Fruit fly (Drosophila melanogaster) Kc167 (cell line): ENCODE measurements around the gene Pli.

Source experiments
- Myc ChIP-seq: fragments of >200 bp; optimal IDR thresholded peaks from 2 replicates; lab custom pipeline; 2017; ENCODE audit warnings: missing external identifiers
- h ChIP-seq: fragments of >200 bp; optimal IDR thresholded peaks from 3 replicates; lab custom pipeline; 2018; ENCODE audit warnings: missing external identifiers
- insv ChIP-seq: fragments of >200 bp; optimal IDR thresholded peaks from 3 replicates; lab custom pipeline; 2018; ENCODE audit warnings: missing external identifiers
- psq ChIP-seq: fragments of >200 bp; optimal IDR thresholded peaks from 2 replicates; lab custom pipeline; 2017; ENCODE audit warnings: missing external identifiers
- ttk ChIP-seq: sonication (Bioruptor generic); optimal IDR thresholded peaks from 2 replicates; lab custom pipeline; 2017; ENCODE audit warnings: missing external identifiers

DNA sequence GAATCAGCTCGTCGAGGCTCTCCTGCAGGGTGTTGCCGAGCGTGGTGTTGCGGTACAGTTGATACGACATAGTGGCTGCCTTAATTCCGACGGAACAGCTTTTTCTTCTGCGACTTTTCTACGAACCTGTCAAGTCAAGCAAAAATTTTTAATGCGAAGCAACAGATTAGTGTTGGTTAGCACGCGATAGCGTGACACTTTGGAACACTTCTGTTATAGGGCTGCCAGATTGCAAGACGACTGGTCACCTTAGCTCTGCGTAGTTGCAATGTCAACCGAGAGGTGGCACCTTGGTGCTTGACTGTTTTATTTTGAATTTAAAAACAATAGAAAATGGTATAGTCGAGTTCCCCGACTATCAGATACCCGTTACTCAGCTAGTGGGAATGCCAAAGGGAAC lies 1.0 kb upstream of the Pli start, which contains the start of gene TfIIA-S:
- no peak for TF ChIP-seq insv
- no peak for TF ChIP-seq psq (lab: Kevin White, UChicago)
- TF ChIP-seq Myc (lab: Kevin White, UChicago) = no peak
- no peak for TF ChIP-seq ttk
- TF ChIP-seq h = no peak
